Worm (Caenorhabditis elegans) whole organism, L3 larva: ENCODE data around the gene C02G6.2.
A peak's percentile ranks its signal among the peaks of the same experiment; 100 is the strongest.

ENCODE experiments used
- aly-2 ChIP-seq: fragments of 150-350 bp; optimal IDR thresholded peaks from 2 replicates; lab custom pipeline; 2014; ENCODE audit warnings: missing biosample characterization, missing genetic modification characterization
- ama-1 ChIP-seq: fragments of 150-350 bp; optimal IDR thresholded peaks from 2 replicates; lab custom pipeline; 2018
- ceh-16 ChIP-seq: sonication (generic microtip); optimal IDR thresholded peaks from 2 replicates; lab custom pipeline; 2017; ENCODE audit warnings: missing biosample characterization, missing genetic modification characterization
- ceh-28 ChIP-seq: fragments of 150-350 bp; optimal IDR thresholded peaks from 2 replicates; lab custom pipeline; 2014; ENCODE audit warnings: missing biosample characterization, missing genetic modification reagents, missing genetic modification characterization
- ceh-82 ChIP-seq: fragments of 150-350 bp; optimal IDR thresholded peaks from 2 replicates; lab custom pipeline; 2014; ENCODE audit warnings: missing biosample characterization, missing genetic modification characterization
- ceh-9 ChIP-seq: sonication (generic microtip); optimal IDR thresholded peaks from 2 replicates; lab custom pipeline; 2018; ENCODE audit warnings: missing biosample characterization, missing genetic modification characterization
- egl-5 ChIP-seq: fragments of 150-350 bp; optimal IDR thresholded peaks from 2 replicates; lab custom pipeline; 2017; ENCODE audit warnings: missing biosample characterization, missing genetic modification reagents, missing genetic modification characterization, inconsistent platforms
- elt-2 ChIP-seq: sonication (generic microtip); optimal IDR thresholded peaks from 2 replicates; lab custom pipeline; 2016; ENCODE audit warnings: missing genetic modification reagents, mild to moderate bottlenecking, missing genetic modification characterization, missing compliant biosample characterization
- elt-3 ChIP-seq, 3 experiments: fragments of 150-350 bp in 1 of 3; sonication (generic microtip) in 2 of 3; optimal IDR thresholded peaks; 2 replicates in 2 of 3; 4 replicates in 1 of 3; lab custom pipeline; 2014 to 2017; ENCODE audit warnings: missing biosample characterization in 3 of 3, missing genetic modification characterization in 3 of 3
- eor-1 ChIP-seq, 2 experiments: fragments of 150-350 bp; optimal IDR thresholded peaks; 2 replicates each; lab custom pipeline; 2014 to 2018; ENCODE audit warnings: missing biosample characterization in 2 of 2, missing genetic modification characterization in 2 of 2
- fkh-2 ChIP-seq: fragments of 150-350 bp; optimal IDR thresholded peaks from 2 replicates; lab custom pipeline; 2014; ENCODE audit warnings: missing biosample characterization, missing genetic modification reagents, missing genetic modification characterization
- fos-1 ChIP-seq: fragments of 150-350 bp; optimal IDR thresholded peaks from 2 replicates; lab custom pipeline; 2014; ENCODE audit warnings: missing biosample characterization, missing genetic modification characterization
- jun-1 ChIP-seq: fragments of 150-350 bp; optimal IDR thresholded peaks from 2 replicates; lab custom pipeline; 2014; ENCODE audit warnings: missing biosample characterization, missing genetic modification reagents, missing genetic modification characterization
- lin-39 ChIP-seq: fragments of 150-350 bp; optimal IDR thresholded peaks from 2 replicates; lab custom pipeline; 2018; ENCODE audit warnings: missing biosample characterization, missing genetic modification reagents, missing genetic modification characterization
- lsy-12 ChIP-seq: sonication (generic microtip); optimal IDR thresholded peaks from 2 replicates; lab custom pipeline; 2016; ENCODE audit warnings: mild to moderate bottlenecking, missing genetic modification characterization, missing compliant biosample characterization
- nfya-1 ChIP-seq: sonication (generic microtip); optimal IDR thresholded peaks from 2 replicates; lab custom pipeline; 2017; ENCODE audit warnings: missing genetic modification characterization, mild to moderate bottlenecking, missing compliant biosample characterization, antibody characterized with exemption, moderate library complexity; ENCODE audit not compliant: insufficient read depth
- nhr-11 ChIP-seq: fragments of 150-350 bp; optimal IDR thresholded peaks from 2 replicates; lab custom pipeline; 2014; ENCODE audit warnings: missing biosample characterization, missing genetic modification characterization
- nhr-23 ChIP-seq: fragments of 150-350 bp; optimal IDR thresholded peaks from 2 replicates; lab custom pipeline; 2014; ENCODE audit warnings: missing biosample characterization, missing genetic modification reagents, missing genetic modification characterization
- nhr-25 ChIP-seq: sonication (generic microtip); optimal IDR thresholded peaks from 2 replicates; lab custom pipeline; 2017; ENCODE audit warnings: missing biosample characterization, missing genetic modification characterization
- nhr-43 ChIP-seq: sonication (generic microtip); optimal IDR thresholded peaks from 2 replicates; lab custom pipeline; 2016; ENCODE audit warnings: mild to moderate bottlenecking, missing genetic modification characterization, missing compliant biosample characterization; ENCODE audit not compliant: poor library complexity, severe bottlenecking
- nhr-67 ChIP-seq: fragments of 150-350 bp; optimal IDR thresholded peaks from 2 replicates; lab custom pipeline; 2014; ENCODE audit warnings: missing biosample characterization, missing genetic modification characterization
- nhr-77 ChIP-seq: fragments of 150-350 bp; optimal IDR thresholded peaks from 2 replicates; lab custom pipeline; 2014; ENCODE audit warnings: missing biosample characterization, missing genetic modification characterization
- pha-4 ChIP-seq: fragments of 150-350 bp; optimal IDR thresholded peaks from 2 replicates; lab custom pipeline; 2014; ENCODE audit warnings: missing biosample characterization, missing genetic modification reagents, missing genetic modification characterization
- pqm-1 ChIP-seq: fragments of 150-350 bp; optimal IDR thresholded peaks from 2 replicates; lab custom pipeline; 2017; ENCODE audit warnings: missing biosample characterization, missing genetic modification characterization, inconsistent platforms
- sea-2 ChIP-seq: fragments of 150-350 bp; sonication (generic microtip); optimal IDR thresholded peaks from 4 replicates; lab custom pipeline; 2014; ENCODE audit warnings: missing biosample characterization, missing genetic modification reagents, missing genetic modification characterization
- skn-1 ChIP-seq: fragments of 150-350 bp; optimal IDR thresholded peaks from 2 replicates; lab custom pipeline; 2014; ENCODE audit warnings: missing biosample characterization, missing genetic modification characterization
- snpc-4 ChIP-seq: fragments of 150-350 bp; optimal IDR thresholded peaks from 2 replicates; lab custom pipeline; 2014; ENCODE audit warnings: missing biosample characterization, missing genetic modification characterization
- tbx-2 ChIP-seq: sonication (generic microtip); optimal IDR thresholded peaks from 2 replicates; lab custom pipeline; 2016; ENCODE audit warnings: mild to moderate bottlenecking, missing genetic modification characterization, missing compliant biosample characterization
- zag-1 ChIP-seq: fragments of 150-350 bp; optimal IDR thresholded peaks from 2 replicates; lab custom pipeline; 2014; ENCODE audit warnings: missing biosample characterization, missing genetic modification characterization
- ztf-11 ChIP-seq: fragments of 150-350 bp; optimal IDR thresholded peaks from 2 replicates; lab custom pipeline; 2014; ENCODE audit warnings: missing biosample characterization, missing genetic modification characterization

C02G6.2 gene

ce11 chrV:5836616-5836982 is 35.3 kb upstream of the C02G6.2 start, which contains the start of gene col-140:
Gene col-140, minus strand, starts transcription at chrV:5836834.
- no peak for TF ChIP-seq skn-1 (tag; lab: Kevin White, UChicago)
- no peak for TF ChIP-seq egl-5
- TF ChIP-seq zag-1 (tag; lab: Kevin White, UChicago) = no peak
- TF ChIP-seq pha-4 (tag; lab: Kevin White, UChicago) = no peak
- TF ChIP-seq nhr-25 (tag; lab: Kevin White, UChicago) = no peak
- no peak for TF ChIP-seq snpc-4 (tag; lab: Kevin White, UChicago)
- no peak for TF ChIP-seq nhr-23 (tag; lab: Kevin White, UChicago)
- TF ChIP-seq ceh-16 = no peak
- TF ChIP-seq ceh-9 = no peak
- TF ChIP-seq ztf-11 (tag; lab: Kevin White, UChicago) = no peak

ce11 chrV:5838576-5839366 is 33.1 kb upstream of the C02G6.2 start, which contains the start of gene F26F12.2:
Gene F26F12.2, minus strand, starts transcription at chrV:5838613.
- no peak for TF ChIP-seq pqm-1 (tag; lab: Kevin White, UChicago)
- TF ChIP-seq jun-1 (tag; lab: Kevin White, UChicago) = peak; percentile 4
- TF ChIP-seq ceh-9 = no peak
- peak; percentile 56 for TF ChIP-seq nhr-25 (tag; lab: Kevin White, UChicago)
- peak; percentile 85 for TF ChIP-seq ama-1
- no peak for TF ChIP-seq nfya-1 (tag; lab: Kevin White, UChicago)
- TF ChIP-seq tbx-2 (tag; lab: Kevin White, UChicago) = no peak
- TF ChIP-seq aly-2 = no peak
- TF ChIP-seq ceh-28 (tag; lab: Kevin White, UChicago) = no peak
- no peak for TF ChIP-seq fos-1 (tag; lab: Kevin White, UChicago)
- peak; percentile 45 for TF ChIP-seq nhr-23 (tag; lab: Kevin White, UChicago)
- no peak for TF ChIP-seq fkh-2 (tag; lab: Kevin White, UChicago)
- TF ChIP-seq eor-1 (tag; optimal IDR thresholded peaks at IDR 0.05; lab: Kevin White, UChicago) = no peak
- TF ChIP-seq elt-2 = peak; percentile 7
- TF ChIP-seq elt-3 (tag; optimal IDR thresholded peaks at IDR 0.05; lab: Kevin White, UChicago) = no peak
- no peak for TF ChIP-seq ceh-82
- no peak for TF ChIP-seq ztf-11 (tag; lab: Kevin White, UChicago)
- TF ChIP-seq lin-39 (tag; lab: Kevin White, UChicago) = no peak
- no peak for TF ChIP-seq nhr-67
- peak; percentile 46 for TF ChIP-seq lsy-12 (tag; lab: Kevin White, UChicago)
- no peak for TF ChIP-seq nhr-77
- peak; percentile 73 for TF ChIP-seq nhr-43 (tag; lab: Kevin White, UChicago)

- TF ChIP-seq nhr-25 (tag; lab: Kevin White, UChicago) (peak; percentile 32), ceh-28 (tag; lab: Kevin White, UChicago) (no peak)
- TF ChIP-seq, all 47 proteins: peak for 1
Measured at ce11 chrV:5840939-5841338, 30.9 kb upstream of the C02G6.2 start.

ce11 chrV:5842507-5843144 is 29.2 kb upstream of the C02G6.2 start:
- TF ChIP-seq ama-1 (peak; percentile 74), pha-4 (tag; lab: Kevin White, UChicago) (peak; percentile 48), aly-2 (no peak), elt-2 (peak; percentile 51), nhr-11 (tag; lab: Kevin White, UChicago) (no peak), pqm-1 (tag; lab: Kevin White, UChicago) (peak; percentile 70)

ce11 chrV:5843415-5844337 is 28.2 kb upstream of the C02G6.2 start:
- TF ChIP-seq nfya-1 (tag; lab: Kevin White, UChicago) (peak; percentile 33), sea-2 (no peak), nhr-11 (tag; lab: Kevin White, UChicago) (peak; percentile 45), nhr-77 (no peak), ama-1 (peak; percentile 62), skn-1 (tag; lab: Kevin White, UChicago) (peak; percentile 39), pha-4 (tag; lab: Kevin White, UChicago) (peak; percentile 28), pqm-1 (tag; lab: Kevin White, UChicago) (peak; percentile 91), egl-5 (peak; percentile 82), elt-3 (tag; optimal IDR thresholded peaks at IDR 0.05; lab: Kevin White, UChicago) (no peak), jun-1 (tag; lab: Kevin White, UChicago) (peak; percentile 77), ceh-16 (no peak), elt-2 (peak; percentile 87), nhr-23 (tag; lab: Kevin White, UChicago) (peak; percentile 27), ceh-82 (no peak)
